Worm (Caenorhabditis elegans) whole organism, young adult: ENCODE measurements around the gene ZK1307.3.

Source experiments
- B0336.3 ChIP-seq: fragments of 200-800 bp; sonication (Bioruptor generic); IDR thresholded peaks from 2 replicates; pipeline ENCODE4 v1.3.6; 2022; ENCODE audit warnings: missing genetic modification characterization, missing compliant biosample characterization
- C06A6.2 ChIP-seq: fragments of 200-800 bp; sonication (Bioruptor generic); conservative IDR thresholded peaks from 2 replicates; pipeline ENCODE4 v1.3.6; 2022; ENCODE audit warnings: missing genetic modification characterization, missing compliant biosample characterization
- attf-3 ChIP-seq: fragments of 200-800 bp; sonication (Bioruptor generic); conservative IDR thresholded peaks from 2 replicates; pipeline ENCODE4 v1.3.6; 2022; ENCODE audit warnings: missing genetic modification reagents, missing genetic modification characterization, missing compliant biosample characterization
- ceh-58 ChIP-seq: fragments of 200-800 bp; sonication (Bioruptor generic); IDR thresholded peaks from 2 replicates; pipeline ENCODE4 v1.3.6; 2022; ENCODE audit warnings: missing genetic modification characterization, missing compliant biosample characterization
- egrh-3 ChIP-seq: fragments of 200-800 bp; sonication (Bioruptor generic); IDR thresholded peaks from 2 replicates; pipeline ENCODE4 v1.3.6; 2022; ENCODE audit warnings: missing genetic modification reagents, missing genetic modification characterization, missing compliant biosample characterization
- ets-4 ChIP-seq: fragments of 200-800 bp; sonication (Bioruptor generic); optimal IDR thresholded peaks from 2 replicates; lab custom pipeline; 2018; ENCODE audit warnings: mild to moderate bottlenecking, missing genetic modification characterization, missing compliant biosample characterization
- rec-8 ChIP-seq, 2 experiments: sonication (generic microtip); optimal IDR thresholded peaks; 2 replicates each; lab custom pipeline; 2016; ENCODE audit warnings: mild to moderate bottlenecking in 2 of 2, missing genetic modification characterization in 2 of 2, missing genetic modification reagents in 2 of 2, missing genotype in 2 of 2, missing biosample characterization in 1 of 2, missing compliant biosample characterization in 1 of 2, moderate library complexity in 1 of 2
- snpc-1.3 ChIP-seq: sonication (generic microtip); optimal IDR thresholded peaks from 2 replicates; lab custom pipeline; 2017; ENCODE audit warnings: missing genetic modification characterization, mild to moderate bottlenecking, missing compliant biosample characterization, antibody characterized with exemption, moderate library complexity, missing genotype, missing genetic modification reagents; ENCODE audit not compliant: insufficient read depth
- snpc-4 ChIP-seq, 5 experiments: fragments of 150-350 bp in 1 of 5; sonication (generic microtip) in 4 of 5; optimal IDR thresholded peaks; 2 replicates each; lab custom pipeline; 2014 to 2018; ENCODE audit warnings: missing genetic modification characterization in 5 of 5, missing biosample characterization in 3 of 5, antibody characterized with exemption in 2 of 5, mild to moderate bottlenecking in 2 of 5, missing compliant biosample characterization in 2 of 5, missing genotype in 2 of 5, moderate library complexity in 2 of 5, missing genetic modification reagents in 1 of 5
- unc-130 ChIP-seq: sonication (generic microtip); optimal IDR thresholded peaks from 2 replicates; lab custom pipeline; 2016; ENCODE audit warnings: missing genetic modification reagents, missing genetic modification characterization, missing compliant biosample characterization
- unc-62 ChIP-seq: fragments of 150-350 bp; optimal IDR thresholded peaks from 2 replicates; lab custom pipeline; 2014; ENCODE audit warnings: missing biosample characterization, missing genetic modification reagents, missing genetic modification characterization
- zim-3 ChIP-seq: sonication (generic microtip); optimal IDR thresholded peaks from 2 replicates; lab custom pipeline; 2017; ENCODE audit warnings: mild to moderate bottlenecking, missing genetic modification characterization, moderate library complexity, missing compliant biosample characterization

DNA sequence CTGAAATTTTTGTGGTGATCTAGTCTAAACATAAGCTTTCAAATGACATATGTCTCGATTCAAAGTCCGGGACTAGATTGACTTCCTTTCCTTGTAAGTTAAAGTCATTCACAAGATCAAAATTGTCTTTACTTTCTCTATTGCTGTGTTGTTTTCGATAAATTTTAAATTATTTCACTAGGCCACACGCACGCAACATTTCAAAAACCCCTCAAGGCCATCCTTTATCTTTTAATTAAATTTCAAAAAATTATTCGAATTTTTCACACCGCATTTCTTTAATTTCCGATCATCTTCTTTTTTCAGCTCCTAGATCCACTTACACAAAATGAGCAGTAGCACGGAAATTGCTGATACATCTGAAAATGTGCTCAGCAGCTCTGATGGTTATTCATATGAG lies 16.5 kb downstream of the ZK1307.3 start, which contains the start of gene ZK1307.7:
- TF ChIP-seq unc-62 (GFP tag; lab: Kevin White, UChicago) (no peak), B0336.3 (GFP tag; lab: Robert Waterston, UW) (no peak), ets-4 (GFP tag; lab: Kevin White, UChicago) (no peak), ceh-58 (no peak), C06A6.2 (GFP tag; lab: Robert Waterston, UW) (no peak), egrh-3 (no peak), zim-3 (tag; lab: Kevin White, UChicago) (no peak), attf-3 (GFP tag; lab: Robert Waterston, UW) (no peak), rec-8 (tag; optimal IDR thresholded peaks at IDR 0.05; lab: Kevin White, UChicago) (no peak), unc-130 (GFP tag; lab: Kevin White, UChicago) (no peak), snpc-1.3 (tag; lab: Kevin White, UChicago) (no peak), snpc-4 (GFP tag; optimal IDR thresholded peaks at IDR 0.05; lab: Kevin White, UChicago) (no peak), snpc-4 (tag; optimal IDR thresholded peaks at IDR 0.05; lab: Kevin White, UChicago) (no peak)
